Fruit fly (Drosophila melanogaster): ENCODE results near the gene CG5885.

The CG5885 gene

dm6 chr2L:9918020-9918959 lies at the start of gene CG5885, which contains the start of gene CG4598 (continued):
- TF ChIP-seq crol (GFP tag; IDR thresholded peaks at IDR 0.05) (no peak), CG12104 (GFP tag; optimal IDR thresholded peaks at IDR 0.05) (peak; percentile 45), CG6791 (GFP tag; IDR thresholded peaks at IDR 0.05; ENCODE audit: partially characterized antibody) (peak; percentile 78), CG11695 (GFP tag; IDR thresholded peaks at IDR 0.05) (peak; percentile 66; the same call in 2 of the 3 replicates), CG13287 (GFP tag; IDR thresholded peaks at IDR 0.05; ENCODE audit: partially characterized antibody) (peak; percentile 80), pum (GFP tag; optimal IDR thresholded peaks at IDR 0.05) (no peak), CG9932 (GFP tag; IDR thresholded peaks at IDR 0.05) (peak; percentile 82), stc (GFP tag; IDR thresholded peaks at IDR 0.05) (peak; percentile 51), Eip74EF (GFP tag; optimal IDR thresholded peaks at IDR 0.05) (peak in 1 of 2 experiments; percentile 22), Xbp1 (GFP tag; optimal IDR thresholded peaks at IDR 0.05) (peak; percentile 81), fd64A (GFP tag; optimal IDR thresholded peaks at IDR 0.05) (no peak), Hmr (GFP tag; optimal IDR thresholded peaks at IDR 0.05) (peak; percentile 75), dm (GFP tag; optimal IDR thresholded peaks at IDR 0.05) (no peak), pros (GFP tag; optimal IDR thresholded peaks at IDR 0.05) (no peak), bsh (GFP tag; optimal IDR thresholded peaks at IDR 0.05) (peak; percentile 66 to 74), CG10565 (GFP tag; optimal IDR thresholded peaks at IDR 0.05) (no peak), esg (GFP tag; conservative IDR thresholded peaks at IDR 0.05) (peak; percentile 37; the same call in 1 of the 2 replicates), CG15073 (GFP tag; optimal IDR thresholded peaks at IDR 0.05) (no peak), E2f1 (GFP tag; IDR thresholded peaks at IDR 0.05) (peak; percentile 59), slbo (GFP tag; IDR thresholded peaks at IDR 0.05) (peak; percentile 84), jumu (GFP tag; optimal IDR thresholded peaks at IDR 0.05) (peak; percentile 30), run (tag; optimal IDR thresholded peaks at IDR 0.05) (peak; percentile 17), gsb (GFP tag; IDR thresholded peaks at IDR 0.05) (no peak), CG43689 (GFP tag; IDR thresholded peaks at IDR 0.05) (0 out of 2 replicates have a peak, but pooled peaks have one; percentile 10), E2f2 (GFP tag; IDR thresholded peaks at IDR 0.05) (peak; percentile 95), D (optimal IDR thresholded peaks at IDR 0.05) (no peak), D (GFP tag; optimal IDR thresholded peaks at IDR 0.05) (peak; percentile 34), CG10321 (GFP tag; IDR thresholded peaks at IDR 0.05) (no peak), CG7372 (GFP tag; IDR thresholded peaks at IDR 0.05) (peak; percentile 47; the same call in 1 of the 2 replicates), Hr3 (GFP tag; optimal IDR thresholded peaks at IDR 0.05) (peak; percentile 72), tup (GFP tag; optimal IDR thresholded peaks at IDR 0.05) (peak; percentile 40), Ptx1 (GFP tag; IDR thresholded peaks at IDR 0.05) (peak; percentile 62), ato (GFP tag; IDR thresholded peaks at IDR 0.05; ENCODE audit: partially characterized antibody) (peak; percentile 51; the same call in 1 of the 2 replicates), tx (GFP tag; optimal IDR thresholded peaks at IDR 0.05) (peak; percentile 46), fru (optimal IDR thresholded peaks at IDR 0.05) (no peak), CG31441 (GFP tag; IDR thresholded peaks at IDR 0.05) (peak; percentile 64), Doc2 (GFP tag; IDR thresholded peaks at IDR 0.05) (no peak), CG8478 (optimal IDR thresholded peaks at IDR 0.05) (no peak), Kr (GFP tag; optimal IDR thresholded peaks at IDR 0.05) (no peak), trem (tag; optimal IDR thresholded peaks at IDR 0.05) (peak; percentile 23), Sox100B (GFP tag; optimal IDR thresholded peaks at IDR 0.05) (peak; percentile 65), Lpt (GFP tag; optimal IDR thresholded peaks at IDR 0.05) (no peak), zfh2 (GFP tag; optimal IDR thresholded peaks at IDR 0.05) (peak; percentile 51), CG8290 (GFP tag; optimal IDR thresholded peaks at IDR 0.05) (peak; percentile 46), CG8290 (tag; optimal IDR thresholded peaks at IDR 0.05) (peak in 1 of 2 experiments; percentile 76), tin (GFP tag; optimal IDR thresholded peaks at IDR 0.05) (peak; percentile 48), PHDP (tag; optimal IDR thresholded peaks at IDR 0.05) (peak; percentile 65), Ets97D (GFP tag; optimal IDR thresholded peaks at IDR 0.05) (peak; percentile 87), Atf3 (GFP tag; optimal IDR thresholded peaks at IDR 0.05) (peak; percentile 27), CG15601 (tag; optimal IDR thresholded peaks at IDR 0.05) (peak; percentile 62)
